Fruit fly (Drosophila melanogaster) whole organism, embryonic: ENCODE data around the gene CG4537.

Experiments
- Antp ChIP-seq: fragments of 200-800 bp; sonication (Bioruptor generic); optimal IDR thresholded peaks from 3 replicates; lab custom pipeline; 2016; ENCODE audit warnings: missing biosample characterization, missing genetic modification characterization
- B-H2 ChIP-seq: fragments of 200-800 bp; sonication (Bioruptor generic); optimal IDR thresholded peaks from 2 replicates; lab custom pipeline; 2018; ENCODE audit warnings: missing biosample characterization, mild to moderate bottlenecking, missing genetic modification characterization
- Bdp1 ChIP-seq: fragments of 200-800 bp; sonication (Bioruptor generic); optimal IDR thresholded peaks from 3 replicates; lab custom pipeline; 2016; ENCODE audit warnings: missing biosample characterization, missing genetic modification characterization
- CG10366 ChIP-seq: fragments of 200-800 bp; sonication (Bioruptor generic); IDR thresholded peaks from 2 replicates; pipeline ENCODE4 v1.3.6; 2022; ENCODE audit warnings: missing biosample characterization, missing genetic modification characterization
- CG11695 ChIP-seq: fragments of 200-800 bp; sonication (Bioruptor generic); IDR thresholded peaks from 3 replicates; pipeline ENCODE4 v1.3.6; 2022; ENCODE audit warnings: missing biosample characterization, missing genetic modification characterization
- CG15601 ChIP-seq: fragments of 200-800 bp; sonication (Bioruptor generic); optimal IDR thresholded peaks from 3 replicates; lab custom pipeline; 2019; ENCODE audit warnings: missing biosample characterization, mild to moderate bottlenecking, missing genetic modification characterization, moderate library complexity
- CG1603 ChIP-seq: fragments of 200-800 bp; sonication (Bioruptor generic); optimal IDR thresholded peaks from 2 replicates; lab custom pipeline; 2019; ENCODE audit warnings: missing biosample characterization, mild to moderate bottlenecking, missing genetic modification characterization, moderate library complexity
- CG17359 ChIP-seq: fragments of 200-800 bp; sonication (Bioruptor generic); optimal IDR thresholded peaks from 3 replicates; lab custom pipeline; 2018; ENCODE audit warnings: missing biosample characterization, mild to moderate bottlenecking, missing genetic modification characterization, moderate library complexity
- CG17568 ChIP-seq: fragments of 200-800 bp; sonication (Bioruptor generic); optimal IDR thresholded peaks from 2 replicates; lab custom pipeline; 2018; ENCODE audit warnings: missing biosample characterization, mild to moderate bottlenecking, missing genetic modification characterization, moderate library complexity
- CG2120 ChIP-seq: fragments of 200-800 bp; sonication (Bioruptor generic); optimal IDR thresholded peaks from 3 replicates; lab custom pipeline; 2016; ENCODE audit warnings: missing biosample characterization, missing genetic modification characterization
- CG2202 ChIP-seq: fragments of 200-800 bp; sonication (Bioruptor generic); optimal IDR thresholded peaks from 2 replicates; lab custom pipeline; 2018; ENCODE audit warnings: missing biosample characterization, mild to moderate bottlenecking, missing genetic modification characterization
- CG32767 ChIP-seq: fragments of 200-800 bp; sonication (Bioruptor generic); IDR thresholded peaks from 2 replicates; pipeline ENCODE4 v1.3.6; 2022; ENCODE audit warnings: missing biosample characterization, missing genetic modification characterization
- CG33213 ChIP-seq: fragments of 200-800 bp; sonication (Bioruptor generic); optimal IDR thresholded peaks from 3 replicates; lab custom pipeline; 2016; ENCODE audit warnings: missing biosample characterization, missing genetic modification characterization
- CG4404 ChIP-seq: fragments of 200-800 bp; sonication (Bioruptor generic); IDR thresholded peaks from 2 replicates; pipeline ENCODE4 v1.3.6; 2022; ENCODE audit warnings: missing biosample characterization, missing genetic modification characterization
- CG5245 ChIP-seq: fragments of 200-800 bp; sonication (Bioruptor generic); optimal IDR thresholded peaks from 3 replicates; lab custom pipeline; 2016; ENCODE audit warnings: missing biosample characterization, missing genetic modification characterization
- CG7372 ChIP-seq: fragments of 200-800 bp; sonication (Bioruptor generic); IDR thresholded peaks from 2 replicates; pipeline ENCODE4 v1.3.6; 2022; ENCODE audit warnings: missing biosample characterization, missing genetic modification characterization
- CG8281 ChIP-seq: fragments of 200-800 bp; sonication (Bioruptor generic); optimal IDR thresholded peaks from 2 replicates; lab custom pipeline; 2018; ENCODE audit warnings: missing biosample characterization, mild to moderate bottlenecking, missing genetic modification characterization, moderate library complexity
- Camta ChIP-seq: fragments of 200-800 bp; sonication (Bioruptor generic); optimal IDR thresholded peaks from 2 replicates; lab custom pipeline; 2016; ENCODE audit warnings: missing biosample characterization, missing genetic modification characterization
- CrebB ChIP-seq: fragments of 200-800 bp; sonication (Bioruptor generic); optimal IDR thresholded peaks from 3 replicates; lab custom pipeline; 2018; ENCODE audit warnings: missing biosample characterization, mild to moderate bottlenecking, missing genetic modification characterization
- Eip74EF ChIP-seq, 2 experiments: fragments of 200-800 bp in 1 of 2; fragments of >200 bp in 1 of 2; sonication (Bioruptor generic) in 1 of 2; optimal IDR thresholded peaks; 2 replicates each; lab custom pipeline; 2017 to 2019; ENCODE audit warnings: missing biosample characterization in 2 of 2, missing genetic modification characterization in 2 of 2, mild to moderate bottlenecking in 1 of 2, moderate library complexity in 1 of 2
- Ets65A ChIP-seq: fragments of 200-800 bp; sonication (Bioruptor generic); peaks from one replicate; lab custom pipeline; 2016; ENCODE audit warnings: missing biosample characterization, missing genetic modification characterization
- Fer1 ChIP-seq: fragments of 200-800 bp; sonication (Bioruptor generic); optimal IDR thresholded peaks from 2 replicates; lab custom pipeline; 2017; ENCODE audit warnings: missing biosample characterization, mild to moderate bottlenecking, missing genetic modification characterization
- HLH4C ChIP-seq: fragments of 200-800 bp; sonication (Bioruptor generic); IDR thresholded peaks from 3 replicates; pipeline ENCODE4 v1.3.6; 2022; ENCODE audit warnings: missing biosample characterization, missing genetic modification characterization; ENCODE audit not compliant: partially characterized antibody
- MBD-R2 ChIP-seq: fragments of 200-800 bp; sonication (Bioruptor generic); IDR thresholded peaks from 2 replicates; pipeline ENCODE4 v1.3.6; 2022; ENCODE audit warnings: missing biosample characterization, missing genetic modification characterization
- Max ChIP-seq: fragments of 200-800 bp; sonication (Bioruptor generic); optimal IDR thresholded peaks from 2 replicates; lab custom pipeline; 2016; ENCODE audit warnings: missing biosample characterization, mild to moderate bottlenecking, missing genetic modification characterization
- Mrtf ChIP-seq: fragments of 200-800 bp; sonication (Bioruptor generic); IDR thresholded peaks from 3 replicates; pipeline ENCODE4 v1.3.6; 2022; ENCODE audit warnings: missing biosample characterization, missing genetic modification characterization
- Poxn ChIP-seq: fragments of 200-800 bp; sonication (Bioruptor generic); IDR thresholded peaks from 2 replicates; pipeline ENCODE4 v1.3.6; 2022; ENCODE audit warnings: missing biosample characterization, missing genetic modification characterization
- Taf1 ChIP-seq: fragments of 200-800 bp; sonication (Bioruptor generic); IDR thresholded peaks from 2 replicates; pipeline ENCODE4 v1.3.6; 2022; ENCODE audit warnings: missing biosample characterization, missing genetic modification characterization
- Trl ChIP-seq, 3 experiments: fragments of >200 bp in 2 of 3; fragments of 200-800 bp in 1 of 3; sonication (Bioruptor generic) in 1 of 3; optimal IDR thresholded peaks; 2 replicates in 1 of 3; 3 replicates in 2 of 3; lab custom pipeline; 2016 to 2017; ENCODE audit warnings: missing biosample characterization in 1 of 3, missing genetic modification characterization in 1 of 3
- Usf ChIP-seq: fragments of 200-800 bp; sonication (Bioruptor generic); optimal IDR thresholded peaks from 2 replicates; lab custom pipeline; 2017; ENCODE audit warnings: missing genotype, missing biosample characterization, missing genetic modification characterization
- bowl ChIP-seq: fragments of 200-800 bp; sonication (Bioruptor generic); IDR thresholded peaks from 2 replicates; pipeline ENCODE4 v1.3.6; 2022; ENCODE audit warnings: missing biosample characterization, missing genetic modification characterization
- chm ChIP-seq: fragments of 200-800 bp; sonication (Bioruptor generic); IDR thresholded peaks from 2 replicates; pipeline ENCODE4 v1.3.6; 2022; ENCODE audit warnings: missing biosample characterization, missing genetic modification characterization
- kay ChIP-seq: fragments of 200-800 bp; sonication (Bioruptor generic); optimal IDR thresholded peaks from 2 replicates; lab custom pipeline; 2016; ENCODE audit warnings: missing biosample characterization, missing genetic modification characterization
- lola ChIP-seq, 3 experiments: fragments of >200 bp in 2 of 3; fragments of 200-800 bp in 1 of 3; sonication (Bioruptor generic) in 1 of 3; optimal IDR thresholded peaks; 2 replicates each; lab custom pipeline; 2017 to 2019; ENCODE audit warnings: missing biosample characterization in 3 of 3, missing genetic modification characterization in 3 of 3, mild to moderate bottlenecking in 1 of 3, moderate library complexity in 1 of 3
- maf-S ChIP-seq: fragments of 200-800 bp; sonication (Bioruptor generic); optimal IDR thresholded peaks from 2 replicates; lab custom pipeline; 2016; ENCODE audit warnings: missing biosample characterization, missing genetic modification characterization
- nerfin-2 ChIP-seq: fragments of 200-800 bp; sonication (Bioruptor generic); IDR thresholded peaks from 2 replicates; pipeline ENCODE4 v1.3.6; 2022; ENCODE audit warnings: missing biosample characterization, missing genetic modification characterization; ENCODE audit not compliant: partially characterized antibody
- oc ChIP-seq: fragments of 200-800 bp; sonication (Bioruptor generic); optimal IDR thresholded peaks from 2 replicates; lab custom pipeline; 2018; ENCODE audit warnings: missing biosample characterization, mild to moderate bottlenecking, missing genetic modification characterization, moderate library complexity
- p53 ChIP-seq: fragments of 200-800 bp; sonication (Bioruptor generic); optimal IDR thresholded peaks from 2 replicates; lab custom pipeline; 2016; ENCODE audit warnings: missing biosample characterization, missing genetic modification characterization
- pan ChIP-seq, 4 experiments: fragments of >200 bp in 3 of 4; fragments of 200-800 bp in 1 of 4; sonication (Bioruptor generic) in 1 of 4; optimal IDR thresholded peaks in 3 of 4; IDR thresholded peaks in 1 of 4; 2 replicates each; pipeline versions ENCODE4 v1.3.6 to Lab custom; 2017 to 2022; ENCODE audit warnings: missing biosample characterization in 2 of 4, missing genetic modification characterization in 2 of 4, mixed read lengths in 1 of 4
- peb ChIP-seq: fragments of 200-800 bp; sonication (Bioruptor generic); IDR thresholded peaks from 2 replicates; pipeline ENCODE4 v1.3.6; 2022; ENCODE audit warnings: missing biosample characterization, missing genetic modification characterization
- ro ChIP-seq: fragments of 200-800 bp; sonication (Bioruptor generic); IDR thresholded peaks from 2 replicates; pipeline ENCODE4 v1.3.6; 2022; ENCODE audit warnings: missing biosample characterization, missing genetic modification characterization
- row ChIP-seq: fragments of 200-800 bp; sonication (Bioruptor generic); IDR thresholded peaks from 3 replicates; pipeline ENCODE4 v1.3.6; 2022; ENCODE audit warnings: missing biosample characterization, missing genetic modification characterization
- sens ChIP-seq: fragments of 200-800 bp; sonication (Bioruptor generic); peaks from one replicate; lab custom pipeline; 2016; ENCODE audit warnings: missing biosample characterization, missing genetic modification characterization
- shn ChIP-seq: fragments of 200-800 bp; sonication (Bioruptor generic); optimal IDR thresholded peaks from 3 replicates; lab custom pipeline; 2016; ENCODE audit warnings: missing biosample characterization, missing genetic modification characterization
- so ChIP-seq: fragments of 200-800 bp; sonication (Bioruptor generic); IDR thresholded peaks from 3 replicates; pipeline ENCODE4 v1.3.6; 2022; ENCODE audit warnings: missing biosample characterization, missing genetic modification characterization
- tgo ChIP-seq: fragments of 200-800 bp; sonication (Bioruptor generic); IDR thresholded peaks from 3 replicates; pipeline ENCODE4 v1.3.6; 2022; ENCODE audit warnings: missing biosample characterization, missing genetic modification characterization
- trem ChIP-seq: fragments of 200-800 bp; optimal IDR thresholded peaks from 3 replicates; lab custom pipeline; 2019; ENCODE audit warnings: missing biosample characterization, mild to moderate bottlenecking, missing genetic modification characterization, moderate library complexity
- trh ChIP-seq: fragments of 200-800 bp; sonication (Bioruptor generic); optimal IDR thresholded peaks from 2 replicates; lab custom pipeline; 2016; ENCODE audit warnings: missing biosample characterization, missing genetic modification characterization
- tx ChIP-seq: fragments of 200-800 bp; sonication (Bioruptor generic); optimal IDR thresholded peaks from 2 replicates; lab custom pipeline; 2016; ENCODE audit warnings: missing biosample characterization, missing genetic modification characterization
- unpg ChIP-seq: fragments of 200-800 bp; sonication (Bioruptor generic); optimal IDR thresholded peaks from 3 replicates; lab custom pipeline; 2018; ENCODE audit warnings: missing biosample characterization, mild to moderate bottlenecking, missing genetic modification characterization, moderate library complexity
- zfh1 ChIP-seq: fragments of 200-800 bp; sonication (Bioruptor generic); IDR thresholded peaks from 3 replicates; pipeline ENCODE4 v1.3.6; 2022; ENCODE audit warnings: missing biosample characterization, missing genetic modification characterization

The CG4537 gene

DNA sequence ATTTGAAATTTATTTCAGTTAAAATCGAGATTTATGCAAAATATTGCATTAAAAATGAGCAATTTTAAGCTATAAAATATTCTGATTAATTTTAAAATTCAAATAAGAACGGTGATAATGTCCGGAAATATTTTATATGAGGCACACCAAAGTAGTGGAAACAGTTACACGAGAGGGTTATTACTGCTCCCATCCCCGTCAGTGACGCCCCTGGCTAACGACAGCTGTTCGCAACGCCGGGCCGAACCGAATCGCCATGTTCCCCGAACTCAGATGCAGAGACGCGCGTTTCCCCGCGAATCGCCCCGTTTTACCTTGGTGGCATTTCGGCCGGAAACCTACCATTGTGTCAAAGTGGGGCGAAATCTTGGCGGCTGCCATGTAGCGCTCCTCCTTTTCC is 21.1 kb downstream of the CG4537 start (continued):
- TF ChIP-seq CG5245 (GFP tag; lab: Kevin White, UChicago) (no peak), unpg (GFP tag; lab: Kevin White, UChicago) (no peak), HLH4C (no peak), trem (no peak), pan (optimal IDR thresholded peaks at IDR 0.05; lab: Kevin White, UChicago) (no peak), pan (GFP tag; optimal IDR thresholded peaks at IDR 0.05 in 1 of 2, IDR thresholded peaks at IDR 0.05 in 1 of 2) (peak in 1 of 2 experiments; percentile 64), maf-S (GFP tag; lab: Kevin White, UChicago) (no peak), Trl (optimal IDR thresholded peaks at IDR 0.05; lab: Kevin White, UChicago) (no peak), Trl (GFP tag; optimal IDR thresholded peaks at IDR 0.05; lab: Kevin White, UChicago) (peak; percentile 38), zfh1 (GFP tag; lab: Robert Waterston, UW) (peak; percentile 58; the same call in 2 of the 3 replicates), CG32767 (GFP tag; lab: Robert Waterston, UW) (no peak), chm (GFP tag; lab: Robert Waterston, UW) (no peak), CG8281 (tag; lab: Kevin White, UChicago) (no peak), CG15601 (tag; lab: Kevin White, UChicago) (no peak), Max (no peak), sens (GFP tag; lab: Kevin White, UChicago) (peak; percentile 53), CG2120 (GFP tag; lab: Kevin White, UChicago) (peak; percentile 42), lola (GFP tag; optimal IDR thresholded peaks at IDR 0.05; lab: Kevin White, UChicago) (no peak), tx (GFP tag; lab: Kevin White, UChicago) (no peak), so (GFP tag; lab: Robert Waterston, UW) (no peak), Mrtf (GFP tag; lab: Robert Waterston, UW) (no peak), Eip74EF (GFP tag; optimal IDR thresholded peaks at IDR 0.05; lab: Kevin White, UChicago) (no peak), shn (no peak), row (GFP tag; lab: Robert Waterston, UW) (peak; percentile 81), nerfin-2 (GFP tag; lab: Robert Waterston, UW) (no peak), CG17359 (tag; lab: Kevin White, UChicago) (peak; percentile 39), MBD-R2 (peak; percentile 22), CrebB (tag; lab: Kevin White, UChicago) (no peak), Camta (GFP tag; lab: Kevin White, UChicago) (peak; percentile 46), Fer1 (GFP tag; lab: Kevin White, UChicago) (no peak), CG7372 (GFP tag; lab: Robert Waterston, UW) (no peak), B-H2 (GFP tag; lab: Kevin White, UChicago) (no peak), Poxn (GFP tag; lab: Robert Waterston, UW) (no peak), CG10366 (GFP tag; lab: Robert Waterston, UW) (no peak), p53 (GFP tag; lab: Kevin White, UChicago) (no peak), kay (no peak), CG33213 (GFP tag; lab: Kevin White, UChicago) (no peak), CG17568 (GFP tag; lab: Kevin White, UChicago) (no peak), Antp (peak; percentile 35), trh (GFP tag; lab: Kevin White, UChicago) (no peak), Bdp1 (GFP tag; lab: Kevin White, UChicago) (no peak), tgo (GFP tag; lab: Robert Waterston, UW) (peak; percentile 37; the same call in 1 of the 3 replicates), CG4404 (GFP tag; lab: Robert Waterston, UW) (no peak), CG1603 (peak; percentile 8), CG11695 (peak; percentile 45; the same call in 1 of the 3 replicates), CG2202 (tag; lab: Kevin White, UChicago) (no peak), Ets65A (GFP tag; lab: Kevin White, UChicago) (no peak), ro (no peak), oc (no peak), bowl (peak; percentile 41; the same call in 1 of the 2 replicates), Usf (no peak), peb (GFP tag; lab: Robert Waterston, UW) (no peak), Taf1 (no peak)
